Fruit fly (Drosophila melanogaster) S2 (cell line): ENCODE data around the gene CG15765.

Experiments
- CG8478 ChIP-seq: fragments of >200 bp; optimal IDR thresholded peaks from 2 replicates; lab custom pipeline; 2018
- CTCF ChIP-seq, 2 experiments: fragments of >200 bp; optimal IDR thresholded peaks; 2 replicates each; lab custom pipeline; 2018

- no peak for TF ChIP-seq CTCF (optimal IDR thresholded peaks at IDR 0.05; lab: Kevin White, UChicago)
- TF ChIP-seq CG8478 = no peak
These were observed 29.2 kb upstream of the CG15765 start, which contains the start of gene CG15767 for dm6 chrX:5789187-5789586.
